Worm (Caenorhabditis elegans): ENCODE measurements around the gene sra-7.

sra-7 gene

ce11 chrII:9544386-9544785 is at the start of gene sra-7:
TSS of gene sra-7 (plus strand) at chrII:9544686.
- TF ChIP-seq fkh-8 (tag; optimal IDR thresholded peaks at IDR 0.05) = peak; percentile 10
- TF ChIP-seq elt-2 (tag; optimal IDR thresholded peaks at IDR 0.05) = no peak

ce11 chrII:9497309-9497708 is 47.2 kb upstream of the sra-7 start:
- TF ChIP-seq hlh-17 (GFP tag; optimal IDR thresholded peaks at IDR 0.05; ENCODE audit: borderline replicate concordance) (no peak), elt-2 (tag; optimal IDR thresholded peaks at IDR 0.05) (no peak), pag-3 (tag; optimal IDR thresholded peaks at IDR 0.05; ENCODE audit: borderline replicate concordance, insufficient read depth) (no peak), zip-4 (GFP tag; optimal IDR thresholded peaks at IDR 0.05) (peak; percentile 37), fkh-8 (tag; optimal IDR thresholded peaks at IDR 0.05) (no peak), tlp-1 (tag; optimal IDR thresholded peaks at IDR 0.05) (no peak), vab-15 (tag; optimal IDR thresholded peaks at IDR 0.05) (no peak), efl-1 (optimal IDR thresholded peaks at IDR 0.05) (no peak), efl-1 (GFP tag; optimal IDR thresholded peaks at IDR 0.05 in 1 of 2) (peak in 1 of 2 experiments; percentile 16), lin-15B (tag; optimal IDR thresholded peaks at IDR 0.05) (no peak), lin-35 (GFP tag; optimal IDR thresholded peaks at IDR 0.05) (no peak), alr-1 (tag; optimal IDR thresholded peaks at IDR 0.05; ENCODE audit: borderline replicate concordance) (no peak), jun-1 (tag; optimal IDR thresholded peaks at IDR 0.05) (no peak), snu-23 (GFP tag; optimal IDR thresholded peaks at IDR 0.05) (peak; percentile 2), nhr-90 (tag; optimal IDR thresholded peaks at IDR 0.05; ENCODE audit: poor library complexity) (no peak), tbx-2 (tag; optimal IDR thresholded peaks at IDR 0.05) (peak; percentile 17), lir-3 (tag; optimal IDR thresholded peaks at IDR 0.05; ENCODE audit: poor library complexity) (no peak), ceh-82 (tag; optimal IDR thresholded peaks at IDR 0.05) (peak in 1 of 3 experiments; percentile 20), C34B4.2 (tag; optimal IDR thresholded peaks at IDR 0.05) (no peak), ets-5 (GFP tag; IDR thresholded peaks at IDR 0.05) (no peak), Y116A8C.19 (tag; optimal IDR thresholded peaks at IDR 0.05; ENCODE audit: borderline replicate concordance) (no peak), zag-1 (tag; optimal IDR thresholded peaks at IDR 0.05) (peak; percentile 16), ceh-88 (GFP tag; IDR thresholded peaks at IDR 0.05) (no peak), lsy-2 (tag; optimal IDR thresholded peaks at IDR 0.05) (peak in 1 of 2 experiments; percentile 19), lin-14 (GFP tag; optimal IDR thresholded peaks at IDR 0.05) (peak; percentile 79), egl-13 (tag; optimal IDR thresholded peaks at IDR 0.05) (no peak), snpc-4 (tag; optimal IDR thresholded peaks at IDR 0.05) (no peak), lin-13 (GFP tag; optimal IDR thresholded peaks at IDR 0.05) (no peak), nhr-71 (tag; optimal IDR thresholded peaks at IDR 0.05) (peak; percentile 24), mep-1 (tag; optimal IDR thresholded peaks at IDR 0.05) (no peak), pqm-1 (tag; optimal IDR thresholded peaks at IDR 0.05) (no peak), ceh-90 (tag; optimal IDR thresholded peaks at IDR 0.05) (no peak), swsn-7 (tag; optimal IDR thresholded peaks at IDR 0.05) (no peak), C16A3.4 (tag; optimal IDR thresholded peaks at IDR 0.05) (no peak), pax-3 (tag; optimal IDR thresholded peaks at IDR 0.05) (no peak)

DNA sequence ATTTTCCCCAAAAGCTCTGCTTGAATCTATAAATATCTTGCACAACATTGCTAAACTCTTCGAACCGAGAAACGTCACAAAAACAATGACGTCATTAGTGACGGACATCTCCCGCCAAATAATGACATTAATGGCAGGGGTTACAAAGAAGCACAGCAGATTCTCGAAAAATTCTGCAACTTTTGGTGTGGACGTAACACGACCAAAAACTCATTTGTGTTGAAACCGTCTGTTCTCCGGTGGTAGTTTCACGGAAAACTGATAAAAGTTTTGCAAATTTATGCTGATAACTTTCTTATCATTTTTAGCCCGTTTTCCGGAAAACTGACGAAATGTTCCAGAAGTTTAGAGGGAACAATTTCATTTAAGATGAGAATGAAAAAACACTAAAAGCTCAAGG is 45.9 kb upstream of the sra-7 start:
- no peak for TF ChIP-seq pax-3 (tag; optimal IDR thresholded peaks at IDR 0.05)
- TF ChIP-seq sox-4 (tag; optimal IDR thresholded peaks at IDR 0.05) = no peak
- peak; percentile 51 for TF ChIP-seq elt-2 (tag; optimal IDR thresholded peaks at IDR 0.05)
- peak; percentile 1 for TF ChIP-seq fkh-8 (tag; optimal IDR thresholded peaks at IDR 0.05)
- peak; percentile 37 for TF ChIP-seq lin-14 (GFP tag; optimal IDR thresholded peaks at IDR 0.05)
- peak; percentile 37 for TF ChIP-seq pqm-1 (tag; optimal IDR thresholded peaks at IDR 0.05)
- peak; percentile 28 for TF ChIP-seq nhr-71 (tag; optimal IDR thresholded peaks at IDR 0.05)
- no peak for TF ChIP-seq skn-1 (tag; optimal IDR thresholded peaks at IDR 0.05)
- no peak for TF ChIP-seq nhr-11 (tag; optimal IDR thresholded peaks at IDR 0.05)

All from whole organism, L1 larva.